Fruit fly (Drosophila melanogaster) whole organism, embryonic: ENCODE data around the gene sun.
A peak's percentile ranks its signal among the peaks of the same experiment; 100 is the strongest.

Source experiments
- Atf6 ChIP-seq: fragments of 200-800 bp; sonication (Bioruptor generic); IDR thresholded peaks from 2 replicates; pipeline ENCODE4 v1.3.6; 2022; ENCODE audit warnings: missing biosample characterization, missing genetic modification characterization
- Blimp-1 ChIP-seq: fragments of 200-800 bp; sonication (Bioruptor generic); optimal IDR thresholded peaks from 3 replicates; lab custom pipeline; 2018; ENCODE audit warnings: missing biosample characterization, missing genetic modification characterization, mild to moderate bottlenecking, moderate library complexity, missing genetic modification reagents
- CG10209 ChIP-seq: fragments of 200-800 bp; sonication (Bioruptor generic); optimal IDR thresholded peaks from 3 replicates; lab custom pipeline; 2017; ENCODE audit warnings: missing biosample characterization, mild to moderate bottlenecking, missing genetic modification characterization, missing genetic modification reagents
- CG12769 ChIP-seq: fragments of 200-800 bp; sonication (Bioruptor generic); optimal IDR thresholded peaks from 2 replicates; lab custom pipeline; 2019; ENCODE audit warnings: missing biosample characterization, mild to moderate bottlenecking, missing genetic modification characterization, moderate library complexity
- CG13123 ChIP-seq: fragments of 200-800 bp; sonication (Bioruptor generic); optimal IDR thresholded peaks from 2 replicates; lab custom pipeline; 2016; ENCODE audit warnings: missing biosample characterization, missing genetic modification characterization
- CG17328 ChIP-seq: fragments of 200-800 bp; sonication (Bioruptor generic); IDR thresholded peaks from 2 replicates; pipeline ENCODE4 v1.3.6; 2022; ENCODE audit warnings: missing biosample characterization, missing genetic modification characterization
- CG17385 ChIP-seq: fragments of 200-800 bp; sonication (Bioruptor generic); optimal IDR thresholded peaks from 3 replicates; lab custom pipeline; 2018; ENCODE audit warnings: missing biosample characterization, mild to moderate bottlenecking, missing genetic modification characterization
- CG2202 ChIP-seq: fragments of 200-800 bp; sonication (Bioruptor generic); optimal IDR thresholded peaks from 2 replicates; lab custom pipeline; 2018; ENCODE audit warnings: missing biosample characterization, mild to moderate bottlenecking, missing genetic modification characterization
- CG33557 ChIP-seq: fragments of 200-800 bp; sonication (Bioruptor generic); optimal IDR thresholded peaks from 2 replicates; lab custom pipeline; 2019; ENCODE audit warnings: missing biosample characterization, mild to moderate bottlenecking, missing genetic modification characterization, moderate library complexity
- CG34422 ChIP-seq: fragments of 200-800 bp; sonication (Bioruptor generic); IDR thresholded peaks from 3 replicates; pipeline ENCODE4 v1.3.6; 2022; ENCODE audit warnings: missing biosample characterization, missing genetic modification characterization
- CG42726 ChIP-seq: fragments of 200-800 bp; sonication (Bioruptor generic); IDR thresholded peaks from 2 replicates; pipeline ENCODE4 v1.3.6; 2022; ENCODE audit warnings: missing biosample characterization, missing genetic modification characterization; ENCODE audit not compliant: partially characterized antibody
- CG5180 ChIP-seq: fragments of 200-800 bp; sonication (Bioruptor generic); optimal IDR thresholded peaks from 3 replicates; lab custom pipeline; 2017; ENCODE audit warnings: missing biosample characterization, missing genetic modification characterization, mild to moderate bottlenecking, moderate library complexity, missing genetic modification reagents
- CG8281 ChIP-seq: fragments of 200-800 bp; sonication (Bioruptor generic); optimal IDR thresholded peaks from 2 replicates; lab custom pipeline; 2018; ENCODE audit warnings: missing biosample characterization, mild to moderate bottlenecking, missing genetic modification characterization, moderate library complexity
- CTCF ChIP-seq: fragments of 200-800 bp; sonication (Bioruptor generic); optimal IDR thresholded peaks from 2 replicates; lab custom pipeline; 2017; ENCODE audit warnings: missing biosample characterization, mild to moderate bottlenecking, missing genetic modification characterization, moderate library complexity
- D ChIP-seq, 2 experiments: fragments of 200-800 bp in 1 of 2; fragments of >200 bp in 1 of 2; sonication (Bioruptor generic) in 1 of 2; optimal IDR thresholded peaks; 2 replicates in 1 of 2; 3 replicates in 1 of 2; lab custom pipeline; 2017; ENCODE audit warnings: mild to moderate bottlenecking in 1 of 2, missing biosample characterization in 1 of 2, missing genetic modification characterization in 1 of 2, missing genetic modification reagents in 1 of 2
- Doc2 ChIP-seq: fragments of 200-800 bp; sonication (Bioruptor generic); IDR thresholded peaks from 2 replicates; pipeline ENCODE4 v1.3.6; 2022; ENCODE audit warnings: missing biosample characterization, missing genetic modification characterization
- Dp ChIP-seq: fragments of 200-800 bp; sonication (Bioruptor generic); optimal IDR thresholded peaks from 2 replicates; lab custom pipeline; 2018; ENCODE audit warnings: missing biosample characterization, mild to moderate bottlenecking, missing genetic modification characterization, moderate library complexity
- Dref ChIP-seq: fragments of 200-800 bp; sonication (Bioruptor generic); IDR thresholded peaks from 2 replicates; pipeline ENCODE4 v1.3.6; 2022; ENCODE audit warnings: missing biosample characterization, missing genetic modification characterization
- ERR ChIP-seq: fragments of 200-800 bp; sonication (Bioruptor generic); optimal IDR thresholded peaks from 2 replicates; lab custom pipeline; 2016; ENCODE audit warnings: missing biosample characterization, missing genetic modification characterization
- Fer2 ChIP-seq: fragments of 200-800 bp; sonication (Bioruptor generic); optimal IDR thresholded peaks from 2 replicates; lab custom pipeline; 2018; ENCODE audit warnings: missing biosample characterization, mild to moderate bottlenecking, missing genetic modification characterization, moderate library complexity
- Lhr ChIP-seq: fragments of 200-800 bp; sonication (Bioruptor generic); optimal IDR thresholded peaks from 3 replicates; lab custom pipeline; 2017; ENCODE audit warnings: mild to moderate bottlenecking, missing biosample characterization, missing genetic modification reagents, missing genetic modification characterization
- Mad ChIP-seq: fragments of 200-800 bp; sonication (Bioruptor generic); optimal IDR thresholded peaks from 2 replicates; lab custom pipeline; 2016; ENCODE audit warnings: missing biosample characterization, missing genetic modification characterization
- Myb ChIP-seq: fragments of 200-800 bp; sonication (Bioruptor generic); optimal IDR thresholded peaks from 2 replicates; lab custom pipeline; 2016; ENCODE audit warnings: missing biosample characterization, missing genetic modification characterization
- Opbp ChIP-seq: fragments of 200-800 bp; sonication (Bioruptor generic); IDR thresholded peaks from 3 replicates; pipeline ENCODE4 v1.3.6; 2022; ENCODE audit warnings: missing biosample characterization, missing genetic modification characterization; ENCODE audit not compliant: partially characterized antibody
- Side ChIP-seq: fragments of 200-800 bp; sonication (Bioruptor generic); optimal IDR thresholded peaks from 2 replicates; lab custom pipeline; 2016; ENCODE audit warnings: missing biosample characterization, missing genetic modification characterization
- abd-A ChIP-seq: fragments of 200-800 bp; sonication (Bioruptor generic); optimal IDR thresholded peaks from 3 replicates; lab custom pipeline; 2019; ENCODE audit warnings: missing biosample characterization, mild to moderate bottlenecking, missing genetic modification characterization, moderate library complexity
- ara ChIP-seq: fragments of 200-800 bp; sonication (Bioruptor generic); IDR thresholded peaks from 2 replicates; pipeline ENCODE4 v1.3.6; 2022; ENCODE audit warnings: missing biosample characterization, missing genetic modification characterization
- bab2 ChIP-seq: fragments of 200-800 bp; sonication (Bioruptor generic); optimal IDR thresholded peaks from 2 replicates; lab custom pipeline; 2016; ENCODE audit warnings: missing biosample characterization, missing genetic modification characterization
- bigmax ChIP-seq: fragments of 200-800 bp; sonication (Bioruptor generic); optimal IDR thresholded peaks from 2 replicates; lab custom pipeline; 2018; ENCODE audit warnings: missing biosample characterization, mild to moderate bottlenecking, missing genetic modification characterization
- ci ChIP-seq: fragments of 200-800 bp; sonication (Bioruptor generic); IDR thresholded peaks from 3 replicates; pipeline ENCODE4 v1.3.6; 2022; ENCODE audit warnings: missing biosample characterization, missing genetic modification characterization
- corto ChIP-seq: fragments of 200-800 bp; sonication (Bioruptor generic); optimal IDR thresholded peaks from 2 replicates; lab custom pipeline; 2016; ENCODE audit warnings: missing biosample characterization, mild to moderate bottlenecking, missing genetic modification characterization, moderate library complexity
- exex ChIP-seq: fragments of 200-800 bp; sonication (Bioruptor generic); optimal IDR thresholded peaks from 4 replicates; lab custom pipeline; 2018; ENCODE audit warnings: missing biosample characterization, mild to moderate bottlenecking, missing genetic modification characterization, moderate library complexity
- fd102C ChIP-seq: fragments of 200-800 bp; sonication (Bioruptor generic); optimal IDR thresholded peaks from 2 replicates; lab custom pipeline; 2018; ENCODE audit warnings: missing biosample characterization, mild to moderate bottlenecking, missing genetic modification characterization, moderate library complexity
- fd3F ChIP-seq: fragments of 200-800 bp; sonication (Bioruptor generic); optimal IDR thresholded peaks from 2 replicates; lab custom pipeline; 2018; ENCODE audit warnings: missing biosample characterization, mild to moderate bottlenecking, missing genetic modification characterization, moderate library complexity
- ftz-f1 ChIP-seq: fragments of 200-800 bp; sonication (Bioruptor generic); optimal IDR thresholded peaks from 2 replicates; lab custom pipeline; 2016; ENCODE audit warnings: missing biosample characterization, missing genetic modification characterization
- grn ChIP-seq: fragments of 200-800 bp; sonication (Bioruptor generic); optimal IDR thresholded peaks from 3 replicates; lab custom pipeline; 2017; ENCODE audit warnings: missing biosample characterization, missing genetic modification characterization
- gsb-n ChIP-seq: fragments of 200-800 bp; sonication (Bioruptor generic); optimal IDR thresholded peaks from 3 replicates; lab custom pipeline; 2018; ENCODE audit warnings: missing biosample characterization, mild to moderate bottlenecking, missing genetic modification characterization
- ham ChIP-seq: fragments of 200-800 bp; sonication (Bioruptor generic); IDR thresholded peaks from 2 replicates; pipeline ENCODE4 v1.3.6; 2022; ENCODE audit warnings: missing biosample characterization, missing genetic modification characterization
- jing ChIP-seq: fragments of 200-800 bp; sonication (Bioruptor generic); optimal IDR thresholded peaks from 2 replicates; lab custom pipeline; 2018; ENCODE audit warnings: missing biosample characterization, mild to moderate bottlenecking, missing genetic modification characterization
- kay ChIP-seq: fragments of 200-800 bp; sonication (Bioruptor generic); optimal IDR thresholded peaks from 2 replicates; lab custom pipeline; 2016; ENCODE audit warnings: missing biosample characterization, missing genetic modification characterization
- lov ChIP-seq, 2 experiments: fragments of 200-800 bp in 1 of 2; fragments of >200 bp in 1 of 2; sonication (Bioruptor generic) in 1 of 2; IDR thresholded peaks in 1 of 2; optimal IDR thresholded peaks in 1 of 2; 2 replicates in 1 of 2; 3 replicates in 1 of 2; pipeline versions ENCODE4 v1.3.6 to Lab custom; 2017 to 2022; ENCODE audit warnings: missing biosample characterization in 1 of 2, missing genetic modification characterization in 1 of 2
- nau ChIP-seq: fragments of 200-800 bp; sonication (Bioruptor generic); optimal IDR thresholded peaks from 3 replicates; lab custom pipeline; 2017; ENCODE audit warnings: missing biosample characterization, mild to moderate bottlenecking, missing genetic modification characterization, missing genetic modification reagents
- psq ChIP-seq: fragments of 200-800 bp; sonication (Bioruptor generic); optimal IDR thresholded peaks from 2 replicates; lab custom pipeline; 2017; ENCODE audit warnings: missing biosample characterization, missing genetic modification characterization
- ro ChIP-seq: fragments of 200-800 bp; sonication (Bioruptor generic); IDR thresholded peaks from 2 replicates; pipeline ENCODE4 v1.3.6; 2022; ENCODE audit warnings: missing biosample characterization, missing genetic modification characterization
- trem ChIP-seq: fragments of 200-800 bp; optimal IDR thresholded peaks from 3 replicates; lab custom pipeline; 2019; ENCODE audit warnings: missing biosample characterization, mild to moderate bottlenecking, missing genetic modification characterization, moderate library complexity
- trh ChIP-seq: fragments of 200-800 bp; sonication (Bioruptor generic); optimal IDR thresholded peaks from 2 replicates; lab custom pipeline; 2016; ENCODE audit warnings: missing biosample characterization, missing genetic modification characterization
- tup ChIP-seq: fragments of 200-800 bp; sonication (Bioruptor generic); optimal IDR thresholded peaks from 2 replicates; lab custom pipeline; 2016; ENCODE audit warnings: missing biosample characterization, mild to moderate bottlenecking, missing genetic modification characterization, moderate library complexity
- tx ChIP-seq: fragments of 200-800 bp; sonication (Bioruptor generic); optimal IDR thresholded peaks from 2 replicates; lab custom pipeline; 2016; ENCODE audit warnings: missing biosample characterization, missing genetic modification characterization
- vvl ChIP-seq: fragments of 200-800 bp; sonication (Bioruptor generic); IDR thresholded peaks from 2 replicates; pipeline ENCODE4 v1.3.6; 2022; ENCODE audit warnings: missing biosample characterization, missing genetic modification characterization
- yki ChIP-seq: fragments of >200 bp; optimal IDR thresholded peaks from 3 replicates; lab custom pipeline; 2018
- zen2 ChIP-seq: fragments of 200-800 bp; sonication (Bioruptor generic); IDR thresholded peaks from 3 replicates; pipeline ENCODE4 v1.3.6; 2022; ENCODE audit warnings: missing biosample characterization, missing genetic modification characterization; ENCODE audit not compliant: partially characterized antibody

sun gene

dm6 chrX:15860479-15860878 is 11.4 kb upstream of the sun start (continued):
- TF ChIP-seq exex (no peak), bigmax (no peak), ftz-f1 (GFP tag; lab: Kevin White, UChicago) (no peak), CG42726 (peak; percentile 79; the same call in 1 of the 2 replicates), fd102C (GFP tag; lab: Kevin White, UChicago) (no peak), Mad (GFP tag; lab: Kevin White, UChicago) (no peak), CG17385 (GFP tag; lab: Kevin White, UChicago) (no peak), vvl (peak; percentile 49), ro (GFP tag; lab: Robert Waterston, UW) (no peak), corto (GFP tag; lab: Kevin White, UChicago) (no peak), Dref (GFP tag; lab: Robert Waterston, UW) (peak; percentile 37; the same call in 1 of the 2 replicates), tx (GFP tag; lab: Kevin White, UChicago) (no peak), Myb (peak; percentile 27), CG17328 (GFP tag; lab: Robert Waterston, UW) (peak; percentile 31; the same call in 1 of the 2 replicates), CG8281 (tag; lab: Kevin White, UChicago) (no peak), kay (GFP tag; lab: Kevin White, UChicago) (no peak), Blimp-1 (GFP tag; lab: Kevin White, UChicago) (no peak), psq (GFP tag; lab: Kevin White, UChicago) (no peak), abd-A (tag; lab: Kevin White, UChicago) (peak; percentile 63), Doc2 (no peak), nau (no peak), yki (lab: Kevin White, UChicago) (no peak), trh (GFP tag; lab: Kevin White, UChicago) (no peak), Dp (no peak), gsb-n (tag; lab: Kevin White, UChicago) (no peak), Side (no peak), grn (GFP tag; lab: Kevin White, UChicago) (no peak), Atf6 (GFP tag; lab: Robert Waterston, UW) (peak; percentile 45; the same call in 1 of the 2 replicates), tup (GFP tag; lab: Kevin White, UChicago) (no peak), CG33557 (no peak), ham (GFP tag; lab: Robert Waterston, UW) (no peak), CG34422 (GFP tag; lab: Robert Waterston, UW) (peak; percentile 85), fd3F (GFP tag; lab: Kevin White, UChicago) (no peak), CG10209 (GFP tag; lab: Kevin White, UChicago) (no peak), CG5180 (no peak), CG13123 (no peak), Lhr (GFP tag; lab: Kevin White, UChicago) (no peak), CTCF (GFP tag; lab: Kevin White, UChicago) (no peak), CG12769 (no peak), Fer2 (tag; lab: Kevin White, UChicago) (no peak), ERR (GFP tag; lab: Kevin White, UChicago) (no peak), D (optimal IDR thresholded peaks at IDR 0.05; lab: Kevin White, UChicago) (no peak), D (GFP tag; optimal IDR thresholded peaks at IDR 0.05; lab: Kevin White, UChicago) (no peak), jing (no peak), Opbp (GFP tag; lab: Robert Waterston, UW) (peak; percentile 44; the same call in 1 of the 3 replicates), bab2 (GFP tag; lab: Kevin White, UChicago) (no peak), zen2 (no peak), lov (optimal IDR thresholded peaks at IDR 0.05; lab: Kevin White, UChicago) (no peak), lov (GFP tag; IDR thresholded peaks at IDR 0.05; lab: Robert Waterston, UW) (no peak), trem (tag; lab: Kevin White, UChicago) (no peak), ara (GFP tag; lab: Robert Waterston, UW) (no peak), ci (GFP tag; lab: Robert Waterston, UW) (peak; percentile 61; the same call in 2 of the 3 replicates), CG2202 (no peak)
